Worm (Caenorhabditis elegans) whole organism, mixed stage, embryonic: Measurements from ENCODE around the gene twk-22.

Experiments used
- ceh-83 ChIP-seq: fragments of 200-800 bp; sonication (Bioruptor generic); optimal IDR thresholded peaks from 2 replicates; lab custom pipeline; 2018; ENCODE audit warnings: mild to moderate bottlenecking, missing genetic modification characterization, missing compliant biosample characterization
- elt-1 ChIP-seq: sonication (generic microtip); optimal IDR thresholded peaks from 2 replicates; lab custom pipeline; 2017; ENCODE audit warnings: missing genetic modification characterization, mild to moderate bottlenecking, missing compliant biosample characterization, antibody characterized with exemption, moderate library complexity, borderline replicate concordance; ENCODE audit not compliant: insufficient read depth
- elt-3 ChIP-seq: fragments of 150-350 bp; optimal IDR thresholded peaks from 2 replicates; lab custom pipeline; 2014; ENCODE audit warnings: missing biosample characterization, missing genetic modification characterization
- hlh-1 ChIP-seq: fragments of 150-350 bp; optimal IDR thresholded peaks from 2 replicates; lab custom pipeline; 2014; ENCODE audit warnings: missing biosample characterization, missing genetic modification reagents, missing genetic modification characterization
- lin-13 ChIP-seq: fragments of 150-350 bp; optimal IDR thresholded peaks from 2 replicates; lab custom pipeline; 2014; ENCODE audit warnings: missing biosample characterization, missing genetic modification characterization
- lsy-2 ChIP-seq: fragments of 150-350 bp; optimal IDR thresholded peaks from 2 replicates; lab custom pipeline; 2014; ENCODE audit warnings: missing biosample characterization, missing genetic modification characterization
- nhr-237 ChIP-seq: fragments of 150-350 bp; optimal IDR thresholded peaks from 2 replicates; lab custom pipeline; 2014; ENCODE audit warnings: missing biosample characterization, missing genetic modification characterization
- unc-39 ChIP-seq: fragments of 150-350 bp; optimal IDR thresholded peaks from 2 replicates; lab custom pipeline; 2014; ENCODE audit warnings: missing biosample characterization, missing genetic modification characterization
- ztf-11 ChIP-seq: fragments of 150-350 bp; optimal IDR thresholded peaks from 2 replicates; lab custom pipeline; 2014; ENCODE audit warnings: missing biosample characterization, missing genetic modification characterization

DNA sequence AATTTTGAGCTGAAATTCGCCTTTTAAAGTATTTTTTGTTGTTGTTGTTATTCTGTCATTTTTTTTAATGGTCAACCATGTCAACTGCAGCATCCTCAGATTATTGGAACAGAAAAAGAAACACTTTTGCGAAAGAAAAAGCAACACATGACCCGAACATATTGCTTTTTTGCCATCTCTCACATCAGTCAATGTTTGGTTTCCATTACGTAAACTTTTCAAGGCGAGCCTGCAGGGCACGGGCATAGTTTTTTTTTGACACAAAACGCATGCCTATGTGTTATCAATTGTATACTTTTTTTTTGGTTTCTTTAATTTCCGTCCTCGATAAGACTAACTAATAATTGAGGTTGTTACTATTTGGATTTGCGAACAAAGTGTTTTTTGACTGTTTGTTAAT is 31.1 kb downstream of the twk-22 start:
- TF ChIP-seq elt-1 (tag; lab: Kevin White, UChicago): no peak
- TF ChIP-seq nhr-237: no peak
- TF ChIP-seq lsy-2 (tag; lab: Kevin White, UChicago): no peak
- TF ChIP-seq lin-13 (tag; lab: Kevin White, UChicago): no peak
- no peak for TF ChIP-seq ztf-11 (tag; lab: Kevin White, UChicago)
- no peak for TF ChIP-seq ceh-83
- no peak for TF ChIP-seq hlh-1 (tag; lab: Kevin White, UChicago)
- TF ChIP-seq unc-39 (tag; lab: Kevin White, UChicago): no peak
- TF ChIP-seq elt-3 (tag; lab: Kevin White, UChicago): no peak
